Fruit fly (Drosophila melanogaster): ENCODE results near the gene CG9286.
A peak's percentile ranks its signal among the peaks of the same experiment; 100 is the strongest.

- TF ChIP-seq CG14655 (GFP tag; optimal IDR thresholded peaks at IDR 0.05) (peak; percentile 92), CG8159 (tag; optimal IDR thresholded peaks at IDR 0.05) (no peak), D1 (tag; optimal IDR thresholded peaks at IDR 0.05) (no peak), CG32121 (GFP tag; IDR thresholded peaks at IDR 0.05) (peak; percentile 21; the same call in 1 of the 2 replicates), fd96Ca (GFP tag; IDR thresholded peaks at IDR 0.05) (no peak), EcR (GFP tag; optimal IDR thresholded peaks at IDR 0.05) (no peak), CG10348 (GFP tag; IDR thresholded peaks at IDR 0.05) (no peak), CG4496 (GFP tag; IDR thresholded peaks at IDR 0.05) (peak; percentile 59; the same call in 2 of the 3 replicates), CG13204 (GFP tag; optimal IDR thresholded peaks at IDR 0.05) (no peak), CG9948 (tag; optimal IDR thresholded peaks at IDR 0.05) (no peak), CG8301 (tag; optimal IDR thresholded peaks at IDR 0.05) (peak; percentile 90), gl (tag; optimal IDR thresholded peaks at IDR 0.05) (no peak), CG34367 (tag; optimal IDR thresholded peaks at IDR 0.05) (no peak), CG17806 (tag; optimal IDR thresholded peaks at IDR 0.05) (peak; percentile 0)
Measured at dm6 chr3R:13796071-13796470, 15.3 kb downstream of the CG9286 start.
